Fruit fly (Drosophila melanogaster) whole organism, embryonic: ENCODE measurements around the gene Tmhs.

ENCODE experiments used
- Awh ChIP-seq: fragments of 200-800 bp; sonication (Bioruptor generic); IDR thresholded peaks from 2 replicates; pipeline ENCODE4, ENCODE4 v1.3.6; 2022; ENCODE audit warnings: missing biosample characterization, missing genetic modification characterization
- B-H2 ChIP-seq: fragments of 200-800 bp; sonication (Bioruptor generic); optimal IDR thresholded peaks from 2 replicates; lab custom pipeline; 2018; ENCODE audit warnings: missing biosample characterization, mild to moderate bottlenecking, missing genetic modification characterization
- CG10147 ChIP-seq: fragments of 200-800 bp; sonication (Bioruptor generic); optimal IDR thresholded peaks from 2 replicates; lab custom pipeline; 2019; ENCODE audit warnings: missing biosample characterization, mild to moderate bottlenecking, missing genetic modification characterization, moderate library complexity
- CG10274 ChIP-seq: fragments of 200-800 bp; sonication (Bioruptor generic); optimal IDR thresholded peaks from 3 replicates; lab custom pipeline; 2017; ENCODE audit warnings: missing biosample characterization, mild to moderate bottlenecking, missing genetic modification characterization
- CG11504 ChIP-seq: fragments of 200-800 bp; sonication (Bioruptor generic); optimal IDR thresholded peaks from 3 replicates; lab custom pipeline; 2019; ENCODE audit warnings: missing biosample characterization, mild to moderate bottlenecking, missing genetic modification characterization, moderate library complexity
- CG12071 ChIP-seq: fragments of 200-800 bp; sonication (Bioruptor generic); optimal IDR thresholded peaks from 3 replicates; lab custom pipeline; 2018; ENCODE audit warnings: missing biosample characterization, mild to moderate bottlenecking, missing genetic modification characterization
- CG12299 ChIP-seq: fragments of 200-800 bp; sonication (Bioruptor generic); optimal IDR thresholded peaks from 2 replicates; lab custom pipeline; 2018; ENCODE audit warnings: missing biosample characterization, mild to moderate bottlenecking, missing genetic modification characterization
- CG12769 ChIP-seq: fragments of 200-800 bp; sonication (Bioruptor generic); optimal IDR thresholded peaks from 2 replicates; lab custom pipeline; 2019; ENCODE audit warnings: missing biosample characterization, mild to moderate bottlenecking, missing genetic modification characterization, moderate library complexity
- CG13123 ChIP-seq: fragments of 200-800 bp; sonication (Bioruptor generic); optimal IDR thresholded peaks from 2 replicates; lab custom pipeline; 2016; ENCODE audit warnings: missing biosample characterization, missing genetic modification characterization
- CG13296 ChIP-seq: fragments of 200-800 bp; sonication (Bioruptor generic); optimal IDR thresholded peaks from 3 replicates; lab custom pipeline; 2018; ENCODE audit warnings: missing biosample characterization, mild to moderate bottlenecking, missing genetic modification characterization
- CG1603 ChIP-seq: fragments of 200-800 bp; sonication (Bioruptor generic); optimal IDR thresholded peaks from 2 replicates; lab custom pipeline; 2019; ENCODE audit warnings: missing biosample characterization, mild to moderate bottlenecking, missing genetic modification characterization, moderate library complexity
- CG2875 ChIP-seq: fragments of 200-800 bp; sonication (Bioruptor generic); optimal IDR thresholded peaks from 2 replicates; lab custom pipeline; 2017; ENCODE audit warnings: missing biosample characterization, mild to moderate bottlenecking, missing genetic modification characterization, missing genetic modification reagents
- CG2889 ChIP-seq: fragments of 200-800 bp; sonication (Bioruptor generic); IDR thresholded peaks from 3 replicates; pipeline ENCODE4 v1.3.6; 2022; ENCODE audit warnings: missing biosample characterization, missing genetic modification characterization
- CG30431 ChIP-seq: fragments of 200-800 bp; sonication (Bioruptor generic); optimal IDR thresholded peaks from 2 replicates; lab custom pipeline; 2017; ENCODE audit warnings: missing biosample characterization, missing genetic modification characterization
- CG31365 ChIP-seq: fragments of 200-800 bp; sonication (Bioruptor generic); optimal IDR thresholded peaks from 2 replicates; lab custom pipeline; 2018; ENCODE audit warnings: missing biosample characterization, mild to moderate bottlenecking, missing genetic modification characterization
- CG34224 ChIP-seq: fragments of 200-800 bp; sonication (Bioruptor generic); IDR thresholded peaks from 3 replicates; pipeline ENCODE4 v1.3.6; 2022; ENCODE audit warnings: missing biosample characterization, missing genetic modification characterization; ENCODE audit not compliant: partially characterized antibody
- CG3726 ChIP-seq: fragments of 200-800 bp; sonication (Bioruptor generic); IDR thresholded peaks from 3 replicates; pipeline ENCODE4, ENCODE4 v1.3.6; 2022; ENCODE audit warnings: missing biosample characterization, missing genetic modification characterization
- CG5245 ChIP-seq: fragments of 200-800 bp; sonication (Bioruptor generic); optimal IDR thresholded peaks from 3 replicates; lab custom pipeline; 2016; ENCODE audit warnings: missing biosample characterization, missing genetic modification characterization
- CG6791 ChIP-seq: fragments of 200-800 bp; sonication (Bioruptor generic); IDR thresholded peaks from 3 replicates; pipeline ENCODE4 v1.3.6; 2022; ENCODE audit warnings: missing biosample characterization, missing genetic modification characterization; ENCODE audit not compliant: partially characterized antibody
- CG6854 ChIP-seq: fragments of 200-800 bp; sonication (Bioruptor generic); optimal IDR thresholded peaks from 3 replicates; lab custom pipeline; 2017; ENCODE audit warnings: missing biosample characterization, mild to moderate bottlenecking, missing genetic modification characterization
- CG8290 ChIP-seq, 3 experiments: fragments of 200-800 bp; sonication (Bioruptor generic); optimal IDR thresholded peaks; 2 replicates each; lab custom pipeline; 2016 to 2019; ENCODE audit warnings: missing biosample characterization in 3 of 3, missing genetic modification characterization in 3 of 3, mild to moderate bottlenecking in 2 of 3, moderate library complexity in 1 of 3
- CG8388 ChIP-seq: fragments of 200-800 bp; sonication (Bioruptor generic); optimal IDR thresholded peaks from 2 replicates; lab custom pipeline; 2019; ENCODE audit warnings: missing biosample characterization, mild to moderate bottlenecking, missing genetic modification characterization, moderate library complexity
- CG9876 ChIP-seq: fragments of 200-800 bp; sonication (Bioruptor generic); optimal IDR thresholded peaks from 2 replicates; lab custom pipeline; 2016; ENCODE audit warnings: missing biosample characterization, missing genetic modification characterization
- Dad ChIP-seq: fragments of 200-800 bp; sonication (Bioruptor generic); optimal IDR thresholded peaks from 3 replicates; lab custom pipeline; 2016; ENCODE audit warnings: missing biosample characterization, missing genetic modification characterization
- Dref ChIP-seq: fragments of 200-800 bp; sonication (Bioruptor generic); IDR thresholded peaks from 2 replicates; pipeline ENCODE4 v1.3.6; 2022; ENCODE audit warnings: missing biosample characterization, missing genetic modification characterization
- Drgx ChIP-seq: fragments of 200-800 bp; sonication (Bioruptor generic); IDR thresholded peaks from 2 replicates; pipeline ENCODE4 v1.3.6; 2022; ENCODE audit warnings: missing biosample characterization, missing genetic modification characterization
- E2f1 ChIP-seq: fragments of 200-800 bp; sonication (Bioruptor generic); IDR thresholded peaks from 2 replicates; pipeline ENCODE4 v1.3.6; 2022; ENCODE audit warnings: missing biosample characterization, missing genetic modification characterization
- HLH3B ChIP-seq: fragments of 200-800 bp; sonication (Bioruptor generic); IDR thresholded peaks from 2 replicates; pipeline ENCODE4 v1.3.6; 2022; ENCODE audit warnings: missing biosample characterization, missing genetic modification characterization
- Jarid2 ChIP-seq: fragments of 200-800 bp; sonication (Bioruptor generic); optimal IDR thresholded peaks from 3 replicates; lab custom pipeline; 2017; ENCODE audit warnings: mild to moderate bottlenecking, missing biosample characterization, missing genetic modification reagents, missing genetic modification characterization
- Rx ChIP-seq: fragments of 200-800 bp; sonication (Bioruptor generic); IDR thresholded peaks from 2 replicates; pipeline ENCODE4 v1.3.6; 2022; ENCODE audit warnings: missing biosample characterization, missing genetic modification characterization
- abd-A ChIP-seq: fragments of 200-800 bp; sonication (Bioruptor generic); optimal IDR thresholded peaks from 3 replicates; lab custom pipeline; 2019; ENCODE audit warnings: missing biosample characterization, mild to moderate bottlenecking, missing genetic modification characterization, moderate library complexity
- bbx ChIP-seq: fragments of 200-800 bp; sonication (Bioruptor generic); IDR thresholded peaks from 2 replicates; pipeline ENCODE4 v1.3.6; 2022; ENCODE audit warnings: missing biosample characterization, missing genetic modification characterization; ENCODE audit not compliant: partially characterized antibody
- cg ChIP-seq: fragments of 200-800 bp; sonication (Bioruptor generic); optimal IDR thresholded peaks from 3 replicates; lab custom pipeline; 2019; ENCODE audit warnings: missing biosample characterization, mild to moderate bottlenecking, missing genetic modification characterization, moderate library complexity
- emc ChIP-seq: fragments of 200-800 bp; sonication (Bioruptor generic); optimal IDR thresholded peaks from 2 replicates; lab custom pipeline; 2016; ENCODE audit warnings: missing biosample characterization, missing genetic modification characterization
- exex ChIP-seq: fragments of 200-800 bp; sonication (Bioruptor generic); optimal IDR thresholded peaks from 4 replicates; lab custom pipeline; 2018; ENCODE audit warnings: missing biosample characterization, mild to moderate bottlenecking, missing genetic modification characterization, moderate library complexity
- kni ChIP-seq: fragments of 200-800 bp; sonication (Bioruptor generic); optimal IDR thresholded peaks from 3 replicates; lab custom pipeline; 2017; ENCODE audit warnings: mild to moderate bottlenecking, missing biosample characterization, missing genetic modification reagents, missing genetic modification characterization
- lab ChIP-seq: fragments of 200-800 bp; sonication (Bioruptor generic); optimal IDR thresholded peaks from 3 replicates; lab custom pipeline; 2017; ENCODE audit warnings: missing biosample characterization, missing genetic modification characterization, mild to moderate bottlenecking, moderate library complexity, missing genetic modification reagents
- mirr ChIP-seq: fragments of 200-800 bp; sonication (Bioruptor generic); optimal IDR thresholded peaks from 3 replicates; lab custom pipeline; 2018; ENCODE audit warnings: missing biosample characterization, mild to moderate bottlenecking, missing genetic modification characterization
- oc ChIP-seq: fragments of 200-800 bp; sonication (Bioruptor generic); optimal IDR thresholded peaks from 2 replicates; lab custom pipeline; 2018; ENCODE audit warnings: missing biosample characterization, mild to moderate bottlenecking, missing genetic modification characterization, moderate library complexity
- otp ChIP-seq: fragments of 200-800 bp; sonication (Bioruptor generic); IDR thresholded peaks from 3 replicates; pipeline ENCODE4, ENCODE4 v1.3.6; 2022; ENCODE audit warnings: missing biosample characterization, missing genetic modification characterization
- pnt ChIP-seq: fragments of 200-800 bp; sonication (Bioruptor generic); optimal IDR thresholded peaks from 3 replicates; lab custom pipeline; 2016; ENCODE audit warnings: missing biosample characterization, missing genetic modification characterization
- psq ChIP-seq: fragments of 200-800 bp; sonication (Bioruptor generic); optimal IDR thresholded peaks from 2 replicates; lab custom pipeline; 2017; ENCODE audit warnings: missing biosample characterization, missing genetic modification characterization
- rib ChIP-seq: fragments of 200-800 bp; sonication (Bioruptor generic); IDR thresholded peaks from 2 replicates; pipeline ENCODE4 v1.3.6; 2022; ENCODE audit warnings: missing biosample characterization, missing genetic modification characterization
- sc ChIP-seq, 3 experiments: fragments of >200 bp in 2 of 3; fragments of 200-800 bp in 1 of 3; sonication (Bioruptor generic) in 1 of 3; optimal IDR thresholded peaks; 2 replicates in 2 of 3; 3 replicates in 1 of 3; lab custom pipeline; 2017; ENCODE audit warnings: mild to moderate bottlenecking in 1 of 3, missing biosample characterization in 1 of 3, missing genetic modification characterization in 1 of 3, missing genetic modification reagents in 1 of 3
- sens ChIP-seq: fragments of 200-800 bp; sonication (Bioruptor generic); peaks from one replicate; lab custom pipeline; 2016; ENCODE audit warnings: missing biosample characterization, missing genetic modification characterization
- stc ChIP-seq: fragments of 200-800 bp; sonication (Bioruptor generic); IDR thresholded peaks from 2 replicates; pipeline ENCODE4 v1.3.6; 2022; ENCODE audit warnings: missing biosample characterization, missing genetic modification characterization
- tin ChIP-seq: fragments of 200-800 bp; sonication (Bioruptor generic); optimal IDR thresholded peaks from 3 replicates; lab custom pipeline; 2016; ENCODE audit warnings: missing biosample characterization, missing genetic modification characterization
- vnd ChIP-seq: fragments of 200-800 bp; sonication (Bioruptor generic); IDR thresholded peaks from 3 replicates; pipeline ENCODE4 v1.3.6; 2022; ENCODE audit warnings: missing biosample characterization, missing genetic modification characterization; ENCODE audit not compliant: partially characterized antibody
- zen2 ChIP-seq: fragments of 200-800 bp; sonication (Bioruptor generic); IDR thresholded peaks from 3 replicates; pipeline ENCODE4 v1.3.6; 2022; ENCODE audit warnings: missing biosample characterization, missing genetic modification characterization; ENCODE audit not compliant: partially characterized antibody

The Tmhs gene

dm6 chr3L:1885436-1885835, at the start of gene Tmhs:
TSS of gene Tmhs (plus strand) at chr3L:1885657.
- TF ChIP-seq Dref (GFP tag; lab: Robert Waterston, UW) = no peak
- TF ChIP-seq CG3726 = no peak
- TF ChIP-seq Rx (GFP tag; lab: Robert Waterston, UW) = no peak
- TF ChIP-seq Jarid2 (GFP tag; lab: Kevin White, UChicago) = peak; percentile 74
- peak; percentile 65; the same call in 1 of the 2 replicates for TF ChIP-seq rib (GFP tag; lab: Robert Waterston, UW)
- TF ChIP-seq CG2889 (GFP tag; lab: Robert Waterston, UW) = no peak
- no peak for TF ChIP-seq CG13296 (GFP tag; lab: Kevin White, UChicago)
- no peak for TF ChIP-seq mirr (GFP tag; lab: Kevin White, UChicago)
- no peak for TF ChIP-seq CG8290 (GFP tag; optimal IDR thresholded peaks at IDR 0.05; lab: Kevin White, UChicago)
- peak in 1 of 2 experiments; percentile 20 for TF ChIP-seq CG8290 (tag; optimal IDR thresholded peaks at IDR 0.05; lab: Kevin White, UChicago)
- TF ChIP-seq B-H2 (GFP tag; lab: Kevin White, UChicago) = no peak
- TF ChIP-seq kni (GFP tag; lab: Kevin White, UChicago) = no peak
- no peak for TF ChIP-seq CG13123 (GFP tag; lab: Kevin White, UChicago)
- TF ChIP-seq CG12071 = peak; percentile 20
- TF ChIP-seq CG2875 (GFP tag; lab: Kevin White, UChicago) = no peak
- TF ChIP-seq pnt (GFP tag; lab: Kevin White, UChicago) = no peak
- TF ChIP-seq zen2 = peak; percentile 48; the same call in 1 of the 3 replicates
- no peak for TF ChIP-seq stc
- TF ChIP-seq HLH3B (GFP tag; lab: Robert Waterston, UW) = peak; percentile 37; the same call in 1 of the 2 replicates
- TF ChIP-seq oc (tag; lab: Kevin White, UChicago) = peak; percentile 24
- no peak for TF ChIP-seq CG6854
- peak; percentile 90 for TF ChIP-seq CG12769 (tag; lab: Kevin White, UChicago)
- TF ChIP-seq CG10147 (GFP tag; lab: Kevin White, UChicago) = no peak
- no peak for TF ChIP-seq CG10274 (GFP tag; lab: Kevin White, UChicago)
- TF ChIP-seq CG11504 (tag; lab: Kevin White, UChicago) = no peak
- TF ChIP-seq exex (tag; lab: Kevin White, UChicago) = no peak
- TF ChIP-seq Drgx (GFP tag; lab: Robert Waterston, UW) = 0 out of 2 replicates have a peak, but pooled peaks have one; percentile 14
- TF ChIP-seq CG8388 (GFP tag; lab: Kevin White, UChicago) = no peak
- TF ChIP-seq sc (optimal IDR thresholded peaks at IDR 0.05; lab: Kevin White, UChicago) = no peak
- TF ChIP-seq sc (GFP tag; optimal IDR thresholded peaks at IDR 0.05; lab: Kevin White, UChicago) = no peak
- peak; percentile 9 for TF ChIP-seq CG1603 (tag; lab: Kevin White, UChicago)
- TF ChIP-seq sens = peak; percentile 56
- TF ChIP-seq CG5245 (GFP tag; lab: Kevin White, UChicago) = no peak
- no peak for TF ChIP-seq psq (GFP tag; lab: Kevin White, UChicago)
- no peak for TF ChIP-seq tin (GFP tag; lab: Kevin White, UChicago)
- peak; percentile 35 for TF ChIP-seq CG31365 (tag; lab: Kevin White, UChicago)
- no peak for TF ChIP-seq Dad (GFP tag; lab: Kevin White, UChicago)
- TF ChIP-seq CG9876 (GFP tag; lab: Kevin White, UChicago) = no peak
- TF ChIP-seq emc (GFP tag; lab: Kevin White, UChicago) = no peak
- TF ChIP-seq abd-A (tag; lab: Kevin White, UChicago) = peak; percentile 39
- peak; percentile 28; the same call in 1 of the 3 replicates for TF ChIP-seq otp
- TF ChIP-seq CG6791 (GFP tag; lab: Robert Waterston, UW) = peak; percentile 10; the same call in 1 of the 3 replicates
- TF ChIP-seq bbx (GFP tag; lab: Robert Waterston, UW) = peak; percentile 52
- no peak for TF ChIP-seq CG30431 (GFP tag; lab: Kevin White, UChicago)
- 0 out of 2 replicates have a peak, but pooled peaks have one; percentile 36 for TF ChIP-seq Awh (GFP tag; lab: Robert Waterston, UW)
- no peak for TF ChIP-seq vnd (GFP tag; lab: Robert Waterston, UW)
- no peak for TF ChIP-seq CG12299 (tag; lab: Kevin White, UChicago)
- peak; percentile 33; the same call in 2 of the 3 replicates for TF ChIP-seq CG34224 (GFP tag; lab: Robert Waterston, UW)
- peak; percentile 88 for TF ChIP-seq cg
- no peak for TF ChIP-seq lab (GFP tag; lab: Kevin White, UChicago)
- TF ChIP-seq E2f1 (GFP tag; lab: Robert Waterston, UW) = no peak
